Fruit fly (Drosophila melanogaster): ENCODE measurements around the gene wcy.

wcy gene

DNA sequence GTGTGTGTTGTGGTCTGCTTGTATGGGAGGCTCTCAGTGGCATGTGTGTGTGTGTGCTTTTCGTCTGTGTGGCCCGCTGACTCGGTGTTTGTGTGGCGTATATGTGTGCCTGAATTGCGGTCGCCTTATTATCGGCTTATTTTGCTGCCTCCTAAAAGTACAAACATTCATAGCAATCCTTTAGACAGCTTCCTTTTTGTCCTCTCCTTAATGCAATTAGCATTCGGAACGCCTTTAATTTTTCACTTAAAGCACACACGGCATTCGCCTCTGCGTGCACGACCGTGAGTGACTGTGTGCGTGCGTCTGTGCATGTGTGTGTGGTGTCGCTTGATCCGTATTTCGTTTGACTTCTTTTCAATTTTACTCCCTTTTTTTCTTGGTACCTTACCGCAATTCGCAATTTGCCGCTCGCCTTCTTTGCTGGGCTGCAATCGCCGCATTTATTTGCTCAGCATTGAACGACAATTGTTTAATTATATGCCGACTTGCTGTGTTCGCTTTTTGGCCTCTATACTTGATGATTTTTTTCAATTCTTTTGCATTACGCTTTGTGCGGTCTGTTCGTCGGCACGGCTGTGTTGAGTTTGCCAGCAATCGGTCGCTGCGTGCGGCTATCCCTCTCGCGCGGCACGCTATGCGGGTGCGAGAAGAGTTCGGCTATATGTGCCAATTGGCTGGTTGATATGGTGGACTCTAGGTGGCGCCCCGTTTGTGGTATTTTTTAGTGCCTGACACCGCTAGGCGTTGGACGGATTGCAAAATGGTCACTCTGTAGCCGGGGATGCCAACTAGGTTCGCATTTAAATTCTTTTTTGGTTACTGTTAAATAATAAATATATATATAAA, at the start of gene wcy:
wcy (minus strand) TSS at position 608 of the 849 bp plus-strand sequence.
- no peak for TF ChIP-seq CG8478 (optimal IDR thresholded peaks at IDR 0.05)
- peak; percentile 95 to 98 for TF ChIP-seq CTCF (optimal IDR thresholded peaks at IDR 0.05)

DNA sequence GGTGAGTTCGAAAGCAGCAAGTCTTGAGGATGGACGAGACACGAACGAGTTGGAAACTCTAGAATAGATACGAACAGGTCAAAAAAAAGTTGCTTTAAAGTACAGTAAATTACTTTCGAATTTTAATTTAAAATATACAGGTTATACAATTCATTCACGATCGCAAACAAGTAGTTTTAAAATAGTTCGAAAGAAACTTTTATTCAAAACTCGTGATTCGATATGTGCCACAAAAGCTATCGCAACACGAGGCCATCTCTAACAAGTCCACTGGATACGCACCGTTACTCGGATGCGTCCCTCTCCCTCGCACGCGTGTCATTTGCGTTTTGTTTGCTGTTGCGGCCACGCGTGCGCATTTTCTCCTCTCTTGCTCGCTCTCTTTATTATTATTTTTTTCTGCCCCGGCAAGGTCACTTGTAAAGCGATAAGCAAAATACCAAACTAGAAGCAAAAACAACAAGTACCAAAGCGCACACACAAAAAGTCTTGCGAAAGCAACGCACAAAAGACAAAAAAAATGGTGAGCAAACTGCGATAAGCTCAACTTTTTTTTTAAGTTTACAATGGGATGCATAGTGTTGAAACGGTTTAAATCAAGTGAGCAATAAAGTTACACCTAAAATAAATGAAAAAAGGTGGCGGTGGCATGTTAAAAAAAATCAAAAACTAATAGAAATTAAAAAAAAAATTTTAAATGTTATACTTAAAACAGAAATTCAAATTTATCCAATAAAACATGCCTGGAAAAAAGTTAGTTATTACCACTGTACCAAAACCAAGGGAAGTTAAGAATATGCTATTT, 47.5 kb upstream of the wcy start:
- no peak for TF ChIP-seq CTCF (optimal IDR thresholded peaks at IDR 0.05)
- TF ChIP-seq CG8478 (optimal IDR thresholded peaks at IDR 0.05), result no peak

DNA sequence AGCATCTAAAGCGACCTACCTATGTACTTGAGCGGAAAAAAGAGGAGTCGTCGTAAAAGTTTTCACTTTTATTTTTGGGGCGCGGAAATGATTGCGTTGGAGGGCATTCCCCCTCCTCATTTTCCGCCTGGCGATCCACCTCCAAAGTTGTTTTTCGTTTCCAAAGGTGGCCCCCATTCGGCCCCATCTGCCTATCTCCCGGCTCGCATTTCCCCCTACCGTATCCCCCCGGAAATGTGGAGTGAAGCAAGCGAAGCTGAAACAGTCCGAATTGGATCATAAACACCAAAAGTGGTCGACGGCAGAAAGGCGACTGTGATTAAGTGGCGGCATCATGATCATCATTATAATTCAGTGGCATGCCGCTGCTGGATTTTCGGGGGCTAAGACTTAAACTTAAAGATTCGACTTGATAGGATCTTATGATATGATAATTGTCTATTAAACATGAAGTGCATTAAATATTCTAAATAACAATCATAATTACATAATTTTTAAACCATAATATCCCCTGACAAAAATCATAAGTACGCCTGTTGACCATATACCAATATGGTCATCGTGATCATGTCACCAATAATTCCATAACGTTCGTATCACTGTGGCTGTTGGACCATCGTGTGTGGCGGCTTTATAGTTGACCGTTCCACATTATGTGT, 46.0 kb upstream of the wcy start:
- no peak for TF ChIP-seq CG8478 (optimal IDR thresholded peaks at IDR 0.05)
- no peak for TF ChIP-seq CTCF (optimal IDR thresholded peaks at IDR 0.05)

DNA sequence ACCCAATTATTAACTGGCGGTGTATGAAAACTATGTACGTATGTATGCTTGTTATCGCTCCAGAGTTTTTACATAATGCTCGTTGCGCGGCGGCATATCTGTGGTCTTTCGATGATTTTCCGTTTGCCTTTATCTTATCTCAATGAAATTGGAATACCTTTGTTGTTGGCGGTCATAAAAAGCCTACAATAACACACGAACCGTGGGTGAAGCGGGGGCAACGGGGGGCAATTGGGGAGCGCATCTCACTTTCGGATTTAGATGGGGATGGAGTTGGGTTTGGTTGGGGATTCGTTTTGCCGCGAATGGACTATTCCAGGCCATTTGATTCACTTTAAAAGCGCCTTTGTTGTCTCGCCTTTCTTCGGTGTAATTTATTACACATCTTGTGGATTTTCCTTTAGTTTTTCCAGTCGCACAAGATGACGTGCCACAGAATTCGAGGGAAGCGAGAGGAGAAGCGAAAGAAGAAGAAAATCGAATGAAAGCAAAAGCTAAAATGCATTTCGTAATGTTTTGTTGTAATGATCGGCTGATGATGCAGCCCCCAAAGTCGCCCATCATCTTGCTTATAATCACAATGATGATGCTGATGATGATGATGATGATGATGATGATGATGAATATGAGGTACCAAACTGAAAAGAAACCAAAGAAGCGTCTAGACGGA, 44.9 kb upstream of the wcy start:
- TF ChIP-seq CTCF (optimal IDR thresholded peaks at IDR 0.05), result no peak
- no peak for TF ChIP-seq CG8478 (optimal IDR thresholded peaks at IDR 0.05)

DNA sequence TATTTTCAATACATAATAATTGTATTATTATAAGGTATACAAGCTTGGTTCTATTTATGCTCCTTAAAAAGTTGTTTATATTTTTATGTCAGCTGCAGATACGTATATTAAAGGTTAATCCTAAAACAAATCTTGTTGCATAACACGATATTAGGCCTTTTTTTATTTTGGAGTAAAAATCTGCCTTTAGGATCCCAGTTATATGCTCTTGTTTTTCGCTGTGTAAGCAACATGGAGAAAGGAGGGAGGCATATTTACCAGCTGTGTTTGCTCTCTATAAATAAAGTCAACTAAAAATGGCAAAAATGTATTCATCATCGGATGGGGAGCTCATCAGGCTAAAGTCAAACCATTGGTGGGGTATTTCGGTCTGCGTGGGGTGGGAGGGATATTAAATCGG, 43.9 kb upstream of the wcy start:
- TF ChIP-seq CG8478 (optimal IDR thresholded peaks at IDR 0.05) (no peak), CTCF (optimal IDR thresholded peaks at IDR 0.05) (no peak)

DNA sequence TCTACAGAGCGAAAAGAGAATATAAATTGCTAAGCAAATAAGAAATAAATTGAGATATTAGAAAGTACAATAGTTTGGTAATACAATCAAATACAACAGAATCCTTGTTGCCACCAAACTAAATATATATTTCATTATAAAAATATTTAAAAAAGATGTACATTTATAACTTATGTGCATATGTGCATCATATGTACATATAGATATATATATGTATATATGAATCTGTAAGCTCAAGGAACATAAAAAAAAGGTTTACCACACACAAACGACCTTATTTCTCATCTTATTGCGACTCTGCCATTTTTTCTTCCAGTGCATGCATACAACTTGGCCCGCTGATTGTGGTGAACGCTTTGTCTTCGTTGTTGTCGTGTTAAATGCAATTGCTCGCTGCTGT, 35.6 kb upstream of the wcy start:
- TF ChIP-seq CTCF (optimal IDR thresholded peaks at IDR 0.05), result no peak
- no peak for TF ChIP-seq CG8478 (optimal IDR thresholded peaks at IDR 0.05)

DNA sequence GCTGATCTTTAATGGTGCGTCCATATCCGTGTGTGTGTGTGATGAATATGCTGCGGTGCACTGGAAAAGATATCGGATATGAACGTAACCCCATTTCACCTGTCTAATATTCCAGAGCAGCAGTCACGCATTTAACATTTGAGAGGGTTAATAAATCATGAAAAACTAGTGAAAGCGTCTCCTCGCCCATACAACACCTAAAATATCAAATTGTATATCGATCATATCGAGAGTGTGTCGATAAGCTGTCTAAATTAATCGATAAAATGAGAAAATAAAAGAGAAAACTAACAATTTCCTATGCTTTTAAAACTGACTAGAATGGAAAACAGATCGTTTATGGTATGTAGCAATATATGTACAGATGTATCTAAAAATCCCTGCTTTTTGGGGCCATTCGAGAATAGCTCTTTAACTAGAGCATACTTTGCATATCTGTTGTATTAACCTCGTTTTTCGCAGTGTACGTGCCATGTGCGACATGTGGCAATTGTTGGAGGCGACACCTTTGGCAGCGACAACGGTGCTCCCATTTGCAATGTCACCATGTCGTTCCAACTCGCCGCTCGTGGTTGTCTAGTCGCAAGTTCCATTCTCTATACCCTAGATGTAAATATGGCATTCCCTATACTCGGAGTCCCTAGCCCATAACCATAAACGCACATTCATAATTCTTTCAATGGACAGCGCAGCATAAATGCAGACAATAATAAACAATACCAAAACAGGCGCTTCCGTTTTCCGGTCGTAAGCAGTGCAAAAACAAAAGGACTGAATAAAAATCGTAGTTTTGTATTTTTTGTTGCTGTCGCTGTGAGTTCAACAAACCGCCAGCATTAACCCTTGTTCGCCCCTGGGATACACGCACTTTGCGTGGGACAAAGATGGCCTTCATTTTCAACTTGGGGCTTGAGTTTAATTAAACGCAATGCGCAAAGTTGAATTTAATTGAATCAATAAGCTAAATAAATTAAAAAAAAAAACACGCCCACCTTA, 34.6 kb upstream of the wcy start:
- TF ChIP-seq CG8478 (optimal IDR thresholded peaks at IDR 0.05) (no peak), CTCF (optimal IDR thresholded peaks at IDR 0.05) (no peak)

DNA sequence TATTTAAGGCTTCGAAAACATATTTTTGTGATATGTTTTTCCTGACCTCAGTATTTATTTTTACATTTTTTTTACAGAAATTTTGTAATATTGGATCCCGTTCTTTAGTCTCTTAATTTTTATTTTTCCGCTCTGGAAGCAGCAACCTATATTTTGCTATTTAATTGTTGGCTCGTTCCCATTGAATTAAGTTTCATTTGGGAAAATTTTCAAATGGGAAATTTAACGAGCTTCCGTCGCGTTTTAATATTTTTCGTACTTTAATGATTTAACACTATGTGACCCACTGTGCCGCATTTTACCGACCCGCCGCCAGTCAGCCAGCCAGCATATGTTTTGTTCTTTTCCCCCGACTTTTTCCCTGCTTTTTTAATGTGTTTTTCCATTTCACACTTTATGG, 33.6 kb upstream of the wcy start:
- TF ChIP-seq CG8478 (optimal IDR thresholded peaks at IDR 0.05) (no peak), CTCF (optimal IDR thresholded peaks at IDR 0.05) (no peak)

DNA sequence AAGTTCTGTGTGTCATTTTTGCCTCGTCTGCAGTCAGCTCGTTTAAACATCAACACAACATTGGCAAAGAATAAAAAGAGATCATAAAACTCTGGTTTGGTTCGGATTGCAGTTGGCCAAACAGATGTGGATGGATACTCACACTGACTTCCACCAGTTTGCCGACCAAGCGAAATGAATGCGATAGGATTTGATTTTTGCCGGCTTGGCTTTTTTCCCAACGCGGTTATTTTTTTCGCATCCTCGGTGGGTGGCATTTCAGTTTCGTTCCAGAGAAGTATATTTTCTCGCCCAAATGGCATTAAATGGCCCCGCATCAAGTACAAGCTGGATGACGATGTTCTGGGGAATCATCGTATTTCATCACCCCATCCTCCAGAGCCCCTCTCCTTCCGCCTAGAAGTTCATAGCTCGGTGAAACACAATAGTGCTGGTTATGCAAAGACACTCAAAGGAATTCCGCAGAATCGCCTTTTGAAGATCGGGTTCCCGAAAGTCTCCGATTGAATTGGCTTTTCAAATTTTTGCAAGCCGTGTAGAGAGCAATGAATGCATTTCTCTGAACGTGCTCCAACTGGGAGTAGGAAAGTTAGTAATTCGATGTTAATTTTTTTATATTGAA, 33.0 kb upstream of the wcy start:
- TF ChIP-seq CG8478 (optimal IDR thresholded peaks at IDR 0.05), result no peak
- no peak for TF ChIP-seq CTCF (optimal IDR thresholded peaks at IDR 0.05)

DNA sequence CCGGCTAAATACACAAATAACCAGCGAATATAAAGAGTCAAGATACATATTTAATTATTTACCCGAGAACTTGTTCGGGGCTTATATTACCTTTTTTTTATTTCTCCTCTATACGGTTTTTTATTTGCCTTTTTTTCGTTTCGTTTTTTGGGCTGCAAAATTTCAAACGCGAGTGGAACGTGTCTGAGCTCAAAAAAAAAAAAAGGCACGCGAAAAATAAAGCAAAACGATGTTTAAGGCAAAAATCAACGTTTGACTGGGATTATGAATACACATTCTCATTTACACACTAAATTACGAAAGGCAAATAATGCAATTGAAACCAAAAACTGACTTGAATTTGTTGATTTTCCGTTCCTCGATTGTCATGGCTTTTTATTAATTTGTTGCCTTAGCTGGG, 32.0 kb upstream of the wcy start:
- TF ChIP-seq CTCF (optimal IDR thresholded peaks at IDR 0.05), result no peak
- TF ChIP-seq CG8478 (optimal IDR thresholded peaks at IDR 0.05), result no peak

DNA sequence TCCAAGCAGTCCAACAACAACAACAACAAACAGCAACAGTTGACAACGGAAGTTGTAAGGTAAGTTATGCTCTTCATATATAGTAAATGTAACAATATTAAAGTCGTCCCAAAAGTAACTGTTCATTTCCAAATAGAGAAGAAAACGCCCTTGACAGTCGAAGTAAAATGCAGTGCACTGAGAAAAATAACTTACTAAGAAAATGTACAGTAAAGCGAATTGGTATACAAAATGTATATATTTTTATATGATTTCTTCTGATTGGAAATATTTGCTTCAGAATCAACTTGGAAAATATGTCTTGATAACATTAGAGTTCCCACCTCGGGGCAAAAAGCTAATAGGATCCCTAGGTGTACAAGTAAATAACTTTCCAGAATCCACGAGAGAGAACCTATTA, 30.3 kb upstream of the wcy start:
- no peak for TF ChIP-seq CTCF (optimal IDR thresholded peaks at IDR 0.05)

DNA sequence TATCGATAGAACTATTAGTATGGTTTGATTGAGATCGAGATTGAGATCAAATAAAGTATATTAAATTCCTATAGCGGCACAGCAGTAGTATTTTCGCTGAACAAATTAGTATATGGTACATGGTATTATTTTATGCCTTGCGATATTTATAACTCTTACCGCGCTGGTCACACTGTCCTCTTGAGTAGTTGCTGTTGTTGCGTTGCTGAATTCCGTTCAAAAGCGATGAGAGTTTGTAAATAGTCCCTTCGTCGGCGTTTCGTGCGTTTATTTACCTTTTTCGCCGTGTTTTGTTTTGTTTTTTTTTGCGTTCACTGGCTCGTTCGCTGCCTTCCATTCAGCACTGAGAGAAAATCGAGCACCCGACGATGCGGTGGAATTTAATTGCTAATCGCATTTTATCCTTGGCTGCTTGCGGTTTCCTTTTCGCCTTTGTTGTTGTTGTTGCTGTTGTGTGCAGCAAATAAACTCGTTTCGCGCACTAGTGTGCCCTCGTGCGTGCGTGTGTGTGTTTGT, 29.8 kb upstream of the wcy start, which contains the start of gene CG5004:
CG5004 (plus strand) TSS at position 182 of the 516 bp plus-strand sequence.
- TF ChIP-seq CG8478 (optimal IDR thresholded peaks at IDR 0.05), result no peak
- TF ChIP-seq CTCF (optimal IDR thresholded peaks at IDR 0.05), result no peak

DNA sequence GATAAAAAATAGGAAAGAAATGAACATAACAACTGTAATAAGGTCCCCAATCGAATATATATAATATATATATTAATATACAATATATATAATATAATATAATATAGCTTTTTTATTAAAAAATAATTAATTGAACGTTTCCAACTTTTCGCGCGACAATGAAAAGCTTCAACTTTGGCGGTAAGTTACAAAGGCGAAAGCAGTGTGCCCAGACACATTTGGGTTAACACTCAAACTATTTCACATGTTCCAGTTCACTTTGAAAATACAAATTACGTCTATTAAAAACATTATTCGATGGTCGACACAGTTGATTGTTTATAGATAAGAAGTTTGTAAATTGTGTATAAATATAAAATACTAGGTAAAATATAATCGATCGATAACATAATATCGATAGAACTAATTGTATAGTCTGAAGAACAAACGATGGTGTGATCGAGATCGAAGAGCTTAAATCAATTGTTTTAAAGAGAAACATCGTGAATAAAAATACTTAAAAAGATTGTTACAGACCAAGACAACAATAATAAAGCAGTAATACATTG, 28.5 kb upstream of the wcy start:
- TF ChIP-seq CG8478 (optimal IDR thresholded peaks at IDR 0.05) (no peak), CTCF (optimal IDR thresholded peaks at IDR 0.05) (no peak)

All from S2 (cell line).